Fruit fly (Drosophila melanogaster) whole organism, embryonic: ENCODE results near the gene Mbs.

Experiments used
- Ada2b ChIP-seq: fragments of 200-800 bp; sonication (Bioruptor generic); IDR thresholded peaks from 2 replicates; pipeline ENCODE4 v1.3.6; 2022; ENCODE audit warnings: missing biosample characterization, missing genetic modification characterization
- CG10209 ChIP-seq: fragments of 200-800 bp; sonication (Bioruptor generic); optimal IDR thresholded peaks from 3 replicates; lab custom pipeline; 2017; ENCODE audit warnings: missing biosample characterization, mild to moderate bottlenecking, missing genetic modification characterization, missing genetic modification reagents
- CG10274 ChIP-seq: fragments of 200-800 bp; sonication (Bioruptor generic); optimal IDR thresholded peaks from 3 replicates; lab custom pipeline; 2017; ENCODE audit warnings: missing biosample characterization, mild to moderate bottlenecking, missing genetic modification characterization
- CG10366 ChIP-seq: fragments of 200-800 bp; sonication (Bioruptor generic); IDR thresholded peaks from 2 replicates; pipeline ENCODE4 v1.3.6; 2022; ENCODE audit warnings: missing biosample characterization, missing genetic modification characterization
- CG15269 ChIP-seq: fragments of 200-800 bp; sonication (Bioruptor generic); optimal IDR thresholded peaks from 2 replicates; lab custom pipeline; 2018; ENCODE audit warnings: missing biosample characterization, mild to moderate bottlenecking, missing genetic modification characterization, moderate library complexity
- CG15601 ChIP-seq: fragments of 200-800 bp; sonication (Bioruptor generic); optimal IDR thresholded peaks from 3 replicates; lab custom pipeline; 2019; ENCODE audit warnings: missing biosample characterization, mild to moderate bottlenecking, missing genetic modification characterization, moderate library complexity
- CG1647 ChIP-seq: fragments of 200-800 bp; sonication (Bioruptor generic); optimal IDR thresholded peaks from 3 replicates; lab custom pipeline; 2016; ENCODE audit warnings: missing biosample characterization, missing genetic modification characterization
- CG17361 ChIP-seq: fragments of 200-800 bp; sonication (Bioruptor generic); IDR thresholded peaks from 3 replicates; pipeline ENCODE4 v1.3.6; 2022; ENCODE audit warnings: missing biosample characterization, missing genetic modification characterization
- CG17385 ChIP-seq: fragments of 200-800 bp; sonication (Bioruptor generic); optimal IDR thresholded peaks from 3 replicates; lab custom pipeline; 2018; ENCODE audit warnings: missing biosample characterization, mild to moderate bottlenecking, missing genetic modification characterization
- CG2678 ChIP-seq: fragments of 200-800 bp; sonication (Bioruptor generic); optimal IDR thresholded peaks from 3 replicates; lab custom pipeline; 2019; ENCODE audit warnings: missing biosample characterization, mild to moderate bottlenecking, missing genetic modification characterization, moderate library complexity
- CG32772 ChIP-seq: fragments of 200-800 bp; sonication (Bioruptor generic); IDR thresholded peaks from 2 replicates; pipeline ENCODE4 v1.3.6; 2022; ENCODE audit warnings: missing biosample characterization, missing genetic modification characterization
- CG34224 ChIP-seq: fragments of 200-800 bp; sonication (Bioruptor generic); IDR thresholded peaks from 3 replicates; pipeline ENCODE4 v1.3.6; 2022; ENCODE audit warnings: missing biosample characterization, missing genetic modification characterization; ENCODE audit not compliant: partially characterized antibody
- CG3847 ChIP-seq: fragments of 200-800 bp; sonication (Bioruptor generic); IDR thresholded peaks from 2 replicates; pipeline ENCODE4 v1.3.6; 2022; ENCODE audit warnings: missing biosample characterization, missing genetic modification characterization
- CG5180 ChIP-seq: fragments of 200-800 bp; sonication (Bioruptor generic); optimal IDR thresholded peaks from 3 replicates; lab custom pipeline; 2017; ENCODE audit warnings: missing biosample characterization, missing genetic modification characterization, mild to moderate bottlenecking, moderate library complexity, missing genetic modification reagents
- CG7987 ChIP-seq: fragments of 200-800 bp; sonication (Bioruptor generic); optimal IDR thresholded peaks from 2 replicates; lab custom pipeline; 2018; ENCODE audit warnings: missing biosample characterization, mild to moderate bottlenecking, missing genetic modification characterization, moderate library complexity
- CG8944 ChIP-seq: fragments of 200-800 bp; sonication (Bioruptor generic); optimal IDR thresholded peaks from 3 replicates; lab custom pipeline; 2016; ENCODE audit warnings: missing biosample characterization, missing genetic modification characterization
- CG9797 ChIP-seq: fragments of 200-800 bp; sonication (Bioruptor generic); optimal IDR thresholded peaks from 3 replicates; lab custom pipeline; 2018; ENCODE audit warnings: missing biosample characterization, mild to moderate bottlenecking, missing genetic modification characterization
- CG9932 ChIP-seq: fragments of 200-800 bp; sonication (Bioruptor generic); IDR thresholded peaks from 2 replicates; pipeline ENCODE4 v1.3.6; 2022; ENCODE audit warnings: missing biosample characterization, missing genetic modification characterization
- CHES-1-like ChIP-seq: fragments of 200-800 bp; sonication (Bioruptor generic); optimal IDR thresholded peaks from 2 replicates; lab custom pipeline; 2016; ENCODE audit warnings: missing biosample characterization, missing genetic modification characterization
- Dbx ChIP-seq: fragments of 200-800 bp; sonication (Bioruptor generic); IDR thresholded peaks from 3 replicates; pipeline ENCODE4 v1.3.6; 2022; ENCODE audit warnings: missing biosample characterization, missing genetic modification characterization
- Dek ChIP-seq: fragments of 200-800 bp; sonication (Bioruptor generic); optimal IDR thresholded peaks from 3 replicates; lab custom pipeline; 2019; ENCODE audit warnings: missing biosample characterization, mild to moderate bottlenecking, missing genetic modification characterization, moderate library complexity
- Dll ChIP-seq: fragments of 200-800 bp; sonication (Bioruptor generic); IDR thresholded peaks from 4 replicates; pipeline ENCODE4 v1.3.6; 2022; ENCODE audit warnings: missing biosample characterization, missing genetic modification characterization; ENCODE audit not compliant: partially characterized antibody
- Doc3 ChIP-seq: fragments of 200-800 bp; sonication (Bioruptor generic); IDR thresholded peaks from 3 replicates; pipeline ENCODE4 v1.3.6; 2022; ENCODE audit warnings: missing biosample characterization, missing genetic modification characterization; ENCODE audit not compliant: partially characterized antibody
- ERR ChIP-seq: fragments of 200-800 bp; sonication (Bioruptor generic); optimal IDR thresholded peaks from 2 replicates; lab custom pipeline; 2016; ENCODE audit warnings: missing biosample characterization, missing genetic modification characterization
- Ets97D ChIP-seq: fragments of 200-800 bp; sonication (Bioruptor generic); optimal IDR thresholded peaks from 3 replicates; lab custom pipeline; 2016; ENCODE audit warnings: missing biosample characterization, missing genetic modification characterization
- Gsc ChIP-seq: fragments of 200-800 bp; sonication (Bioruptor generic); IDR thresholded peaks from 2 replicates; pipeline ENCODE4 v1.3.6; 2022; ENCODE audit warnings: missing biosample characterization, missing genetic modification characterization
- HLHmδ ChIP-seq: fragments of 200-800 bp; sonication (Bioruptor generic); optimal IDR thresholded peaks from 2 replicates; lab custom pipeline; 2018; ENCODE audit warnings: missing biosample characterization, mild to moderate bottlenecking, missing genetic modification characterization, moderate library complexity
- Kr ChIP-seq: fragments of 200-800 bp; sonication (Bioruptor generic); optimal IDR thresholded peaks from 2 replicates; lab custom pipeline; 2017; ENCODE audit warnings: missing biosample characterization, mild to moderate bottlenecking, missing genetic modification characterization
- Med ChIP-seq: fragments of 200-800 bp; sonication (Bioruptor generic); peaks from one replicate; lab custom pipeline; 2016; ENCODE audit warnings: missing biosample characterization, missing genetic modification characterization, mild to moderate bottlenecking, inconsistent platforms, moderate library complexity
- NC2α ChIP-seq: fragments of 200-800 bp; sonication (Bioruptor generic); optimal IDR thresholded peaks from 2 replicates; lab custom pipeline; 2016; ENCODE audit warnings: missing biosample characterization, missing genetic modification characterization
- Side ChIP-seq: fragments of 200-800 bp; sonication (Bioruptor generic); optimal IDR thresholded peaks from 2 replicates; lab custom pipeline; 2016; ENCODE audit warnings: missing biosample characterization, missing genetic modification characterization
- Six4 ChIP-seq: fragments of 200-800 bp; sonication (Bioruptor generic); optimal IDR thresholded peaks from 2 replicates; lab custom pipeline; 2016; ENCODE audit warnings: missing biosample characterization, missing genetic modification characterization
- Spps ChIP-seq: fragments of 200-800 bp; sonication (Bioruptor generic); optimal IDR thresholded peaks from 2 replicates; lab custom pipeline; 2018; ENCODE audit warnings: missing biosample characterization, mild to moderate bottlenecking, missing genetic modification characterization
- Ssrp ChIP-seq: fragments of 200-800 bp; sonication (Bioruptor generic); optimal IDR thresholded peaks from 2 replicates; lab custom pipeline; 2018; ENCODE audit warnings: missing biosample characterization, mild to moderate bottlenecking, missing genetic modification characterization, moderate library complexity
- YL-1 ChIP-seq: fragments of 200-800 bp; sonication (Bioruptor generic); optimal IDR thresholded peaks from 3 replicates; lab custom pipeline; 2017; ENCODE audit warnings: missing biosample characterization, mild to moderate bottlenecking, missing genetic modification characterization
- br ChIP-seq: fragments of >200 bp; optimal IDR thresholded peaks from 2 replicates; lab custom pipeline; 2017
- chn ChIP-seq: fragments of 200-800 bp; sonication (Bioruptor generic); optimal IDR thresholded peaks from 2 replicates; lab custom pipeline; 2016; ENCODE audit warnings: missing biosample characterization, missing genetic modification characterization
- fd102C ChIP-seq: fragments of 200-800 bp; sonication (Bioruptor generic); optimal IDR thresholded peaks from 2 replicates; lab custom pipeline; 2018; ENCODE audit warnings: missing biosample characterization, mild to moderate bottlenecking, missing genetic modification characterization, moderate library complexity
- fd64A ChIP-seq: fragments of 200-800 bp; sonication (Bioruptor generic); optimal IDR thresholded peaks from 3 replicates; lab custom pipeline; 2018; ENCODE audit warnings: missing biosample characterization, mild to moderate bottlenecking, missing genetic modification characterization
- gce ChIP-seq: fragments of 200-800 bp; sonication (Bioruptor generic); IDR thresholded peaks from 3 replicates; pipeline ENCODE4 v1.3.6; 2022; ENCODE audit warnings: missing biosample characterization, missing genetic modification characterization
- insv ChIP-seq, 2 experiments: fragments of 200-800 bp; sonication (Bioruptor generic); optimal IDR thresholded peaks; 3 replicates each; lab custom pipeline; 2016 to 2018; ENCODE audit warnings: missing biosample characterization in 2 of 2, missing genetic modification characterization in 2 of 2
- kay ChIP-seq: fragments of 200-800 bp; sonication (Bioruptor generic); optimal IDR thresholded peaks from 2 replicates; lab custom pipeline; 2016; ENCODE audit warnings: missing biosample characterization, missing genetic modification characterization
- kni ChIP-seq: fragments of 200-800 bp; sonication (Bioruptor generic); optimal IDR thresholded peaks from 3 replicates; lab custom pipeline; 2017; ENCODE audit warnings: mild to moderate bottlenecking, missing biosample characterization, missing genetic modification reagents, missing genetic modification characterization
- nmo ChIP-seq: fragments of 200-800 bp; sonication (Bioruptor generic); optimal IDR thresholded peaks from 2 replicates; lab custom pipeline; 2018; ENCODE audit warnings: missing biosample characterization, mild to moderate bottlenecking, missing genetic modification characterization, moderate library complexity
- onecut ChIP-seq: fragments of 200-800 bp; sonication (Bioruptor generic); IDR thresholded peaks from 2 replicates; pipeline ENCODE4 v1.3.6; 2022; ENCODE audit warnings: missing biosample characterization, missing genetic modification characterization
- sens ChIP-seq: fragments of 200-800 bp; sonication (Bioruptor generic); peaks from one replicate; lab custom pipeline; 2016; ENCODE audit warnings: missing biosample characterization, missing genetic modification characterization
- sim ChIP-seq: fragments of 200-800 bp; sonication (Bioruptor generic); IDR thresholded peaks from 2 replicates; pipeline ENCODE4 v1.3.6; 2022; ENCODE audit warnings: missing biosample characterization, missing genetic modification characterization
- slou ChIP-seq: fragments of 200-800 bp; sonication (Bioruptor generic); optimal IDR thresholded peaks from 3 replicates; lab custom pipeline; 2016; ENCODE audit warnings: missing biosample characterization, missing genetic modification characterization
- slp2 ChIP-seq: fragments of 200-800 bp; sonication (Bioruptor generic); optimal IDR thresholded peaks from 2 replicates; lab custom pipeline; 2016; ENCODE audit warnings: missing biosample characterization, missing genetic modification characterization
- ttk ChIP-seq: fragments of 200-800 bp; sonication (Bioruptor generic); IDR thresholded peaks from 2 replicates; pipeline ENCODE4 v2.1.2; 2022; ENCODE audit warnings: missing biosample characterization, missing genetic modification characterization
- zfh1 ChIP-seq: fragments of 200-800 bp; sonication (Bioruptor generic); IDR thresholded peaks from 3 replicates; pipeline ENCODE4 v1.3.6; 2022; ENCODE audit warnings: missing biosample characterization, missing genetic modification characterization

The Mbs gene

DNA sequence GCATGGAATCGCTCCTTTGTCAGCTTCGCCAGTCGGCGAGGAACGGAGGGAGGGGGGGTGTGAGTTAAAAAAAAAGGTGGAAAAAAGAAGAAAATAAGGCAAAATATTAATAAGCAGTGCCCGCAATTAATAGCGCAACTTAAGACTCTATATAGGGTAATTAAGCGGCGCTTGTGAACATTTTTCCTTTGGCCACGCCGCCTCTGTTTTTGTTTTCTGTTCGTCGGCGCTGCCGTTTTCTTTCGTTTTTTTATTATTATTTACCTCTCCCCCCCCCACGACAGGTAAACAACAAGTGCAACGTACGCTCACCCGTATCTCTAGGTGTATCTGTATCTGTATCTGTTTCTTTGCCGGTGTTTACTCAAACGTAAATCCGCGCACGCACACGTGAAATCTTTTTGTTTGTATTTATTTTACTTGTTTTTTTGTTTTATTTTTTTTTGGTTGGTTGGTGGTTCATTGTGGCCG, 24.6 kb upstream of the Mbs start (continued):
- TF ChIP-seq insv (GFP tag; optimal IDR thresholded peaks at IDR 0.05; lab: Kevin White, UChicago) (no peak), YL-1 (GFP tag; lab: Kevin White, UChicago) (peak; percentile 39), CG9797 (peak; percentile 0), slp2 (no peak), Ssrp (tag; lab: Kevin White, UChicago) (no peak), ERR (GFP tag; lab: Kevin White, UChicago) (no peak), Gsc (GFP tag; lab: Robert Waterston, UW) (no peak), Ada2b (GFP tag; lab: Robert Waterston, UW) (0 out of 2 replicates have a peak, but pooled peaks have one; percentile 18), zfh1 (0 out of 3 replicates have a peak, but pooled peaks have one; percentile 29), CG7987 (peak; percentile 71), CG15269 (tag; lab: Kevin White, UChicago) (peak; percentile 38), CG10366 (GFP tag; lab: Robert Waterston, UW) (peak; percentile 30; the same call in 1 of the 2 replicates), sens (GFP tag; lab: Kevin White, UChicago) (peak; percentile 95), Kr (peak; percentile 70), fd102C (GFP tag; lab: Kevin White, UChicago) (peak; percentile 59), HLHmδ (peak; percentile 68), Dbx (peak; percentile 33; the same call in 1 of the 3 replicates), ttk (peak; percentile 48; the same call in 1 of the 2 replicates), chn (GFP tag; lab: Kevin White, UChicago) (no peak), CG15601 (peak; percentile 65), CG2678 (tag; lab: Kevin White, UChicago) (peak; percentile 53), CG17385 (GFP tag; lab: Kevin White, UChicago) (peak; percentile 16), Spps (tag; lab: Kevin White, UChicago) (peak; percentile 8), CG34224 (GFP tag; lab: Robert Waterston, UW) (no peak), Ets97D (GFP tag; lab: Kevin White, UChicago) (peak; percentile 26), br (lab: Kevin White, UChicago) (no peak), CG10274 (peak; percentile 15), CG5180 (peak; percentile 64), sim (GFP tag; lab: Robert Waterston, UW) (0 out of 2 replicates have a peak, but pooled peaks have one; percentile 23), slou (GFP tag; lab: Kevin White, UChicago) (no peak), Med (peak; percentile 84), Dek (tag; lab: Kevin White, UChicago) (no peak), Six4 (GFP tag; lab: Kevin White, UChicago) (no peak), kay (GFP tag; lab: Kevin White, UChicago) (no peak), onecut (peak; percentile 77), kni (GFP tag; lab: Kevin White, UChicago) (peak; percentile 87), CG17361 (GFP tag; lab: Robert Waterston, UW) (no peak), CHES-1-like (peak; percentile 30), gce (GFP tag; lab: Robert Waterston, UW) (0 out of 3 replicates have a peak, but pooled peaks have one; percentile 16), Dll (GFP tag; lab: Robert Waterston, UW) (0 out of 4 replicates have a peak, but pooled peaks have one; percentile 13), CG9932 (GFP tag; lab: Robert Waterston, UW) (peak; percentile 50), NC2α (GFP tag; lab: Kevin White, UChicago) (peak; percentile 14), CG1647 (GFP tag; lab: Kevin White, UChicago) (peak; percentile 21), CG32772 (peak; percentile 39; the same call in 1 of the 2 replicates), CG10209 (GFP tag; lab: Kevin White, UChicago) (peak; percentile 63), CG8944 (peak; percentile 47), Side (GFP tag; lab: Kevin White, UChicago) (peak; percentile 16), fd64A (GFP tag; lab: Kevin White, UChicago) (peak; percentile 80), Doc3 (GFP tag; lab: Robert Waterston, UW) (no peak), nmo (GFP tag; lab: Kevin White, UChicago) (peak; percentile 0), CG3847 (peak; percentile 49)
